Worm (Caenorhabditis elegans) whole organism, early embryonic: Measurements from ENCODE around the gene T01G5.8.
"Not testable (repeated sequence)": the region's sequence is repeated elsewhere in the genome, so short reads cannot be mapped to it uniquely, and the experiment has no call there.

Experiments used
- B0310.2 ChIP-seq: sonication (generic microtip); optimal IDR thresholded peaks from 2 replicates; lab custom pipeline; 2016; ENCODE audit warnings: mild to moderate bottlenecking, missing genetic modification characterization, missing compliant biosample characterization
- F13C5.2 ChIP-seq: sonication (generic microtip); optimal IDR thresholded peaks from 2 replicates; lab custom pipeline; 2017; ENCODE audit warnings: mild to moderate bottlenecking, missing genetic modification characterization, inconsistent platforms, missing compliant biosample characterization
- aly-1 ChIP-seq: sonication (generic microtip); optimal IDR thresholded peaks from 2 replicates; lab custom pipeline; 2016; ENCODE audit warnings: missing genetic modification characterization, missing compliant biosample characterization
- ama-1 ChIP-seq: fragments of 150-350 bp; optimal IDR thresholded peaks from 2 replicates; lab custom pipeline; 2014
- ceh-13 ChIP-seq: fragments of 200-800 bp; sonication (Bioruptor generic); optimal IDR thresholded peaks from 2 replicates; lab custom pipeline; 2018; ENCODE audit warnings: mild to moderate bottlenecking, missing genetic modification characterization, missing compliant biosample characterization
- ceh-36 ChIP-seq: sonication (generic microtip); optimal IDR thresholded peaks from 2 replicates; lab custom pipeline; 2016; ENCODE audit warnings: missing genetic modification characterization, inconsistent platforms, missing compliant biosample characterization
- ets-7 ChIP-seq: sonication (generic microtip); optimal IDR thresholded peaks from 2 replicates; lab custom pipeline; 2016; ENCODE audit warnings: missing genotype, missing genetic modification characterization, missing compliant biosample characterization
- flt-1 ChIP-seq: fragments of 200-800 bp; sonication (Bioruptor generic); IDR thresholded peaks from 2 replicates; pipeline ENCODE4 v1.3.6; 2022; ENCODE audit warnings: missing genetic modification characterization, missing compliant biosample characterization
- hmbx-1 ChIP-seq: sonication (generic microtip); optimal IDR thresholded peaks from 2 replicates; lab custom pipeline; 2016; ENCODE audit warnings: mild to moderate bottlenecking, missing genetic modification characterization, missing compliant biosample characterization
- hmg-4 ChIP-seq: fragments of 200-800 bp; sonication (Bioruptor generic); optimal IDR thresholded peaks from 2 replicates; lab custom pipeline; 2018; ENCODE audit warnings: mild to moderate bottlenecking, missing genetic modification characterization, missing compliant biosample characterization
- hnd-1 ChIP-seq: sonication (generic microtip); optimal IDR thresholded peaks from 2 replicates; lab custom pipeline; 2016; ENCODE audit warnings: missing genetic modification characterization, missing compliant biosample characterization
- pes-1 ChIP-seq: fragments of 200-800 bp; sonication (Bioruptor generic); IDR thresholded peaks from 2 replicates; pipeline ENCODE4 v1.3.6; 2022; ENCODE audit warnings: missing genetic modification reagents, missing genetic modification characterization, missing compliant biosample characterization
- scrt-1 ChIP-seq: fragments of 200-800 bp; sonication (Bioruptor generic); IDR thresholded peaks from 2 replicates; pipeline ENCODE4 v1.3.6; 2022; ENCODE audit warnings: missing genetic modification characterization, missing compliant biosample characterization
- sea-1 ChIP-seq: fragments of 200-800 bp; sonication (Bioruptor generic); conservative IDR thresholded peaks from 2 replicates; pipeline ENCODE4 v1.3.6; 2022; ENCODE audit warnings: missing genetic modification characterization, missing compliant biosample characterization
- tbx-11 ChIP-seq: fragments of 200-800 bp; sonication (Bioruptor generic); IDR thresholded peaks from 2 replicates; pipeline ENCODE4 v1.3.6; 2022; ENCODE audit warnings: missing genetic modification characterization, missing compliant biosample characterization
- tbx-37 ChIP-seq: fragments of 200-800 bp; sonication (Bioruptor generic); conservative IDR thresholded peaks from 2 replicates; pipeline ENCODE4 v1.3.6; 2022; ENCODE audit warnings: missing genetic modification reagents, missing genetic modification characterization, missing compliant biosample characterization
- tra-4 ChIP-seq: sonication (generic microtip); optimal IDR thresholded peaks from 2 replicates; lab custom pipeline; 2017; ENCODE audit warnings: missing genetic modification characterization, missing compliant biosample characterization

T01G5.8 gene

ce11 chrV:15115968-15116367 lies at the start of gene T01G5.8:
TSS of gene T01G5.8 (plus strand) at chrV:15116268.
- not testable (repeated sequence) for TF ChIP-seq sea-1; F13C5.2; ceh-13 (GFP tag; lab: Kevin White, UChicago)

ce11 chrV:15067165-15067564 lies 48.9 kb upstream of the T01G5.8 start, which contains the start of gene C25D7.10:
TSS of gene C25D7.10 (plus strand) at chrV:15067465.
- TF ChIP-seq hmbx-1 (tag; lab: Kevin White, UChicago) (no peak), tbx-11 (GFP tag; lab: Robert Waterston, UW) (no peak), tbx-37 (GFP tag; lab: Robert Waterston, UW) (no peak), scrt-1 (no peak), sea-1 (no peak), flt-1 (GFP tag; lab: Robert Waterston, UW) (no peak), pes-1 (GFP tag; lab: Robert Waterston, UW) (no peak), F13C5.2 (no peak), ets-7 (tag; lab: Kevin White, UChicago) (no peak), ceh-36 (tag; lab: Kevin White, UChicago) (no peak), B0310.2 (tag; lab: Kevin White, UChicago) (no peak), ceh-13 (GFP tag; lab: Kevin White, UChicago) (no peak), aly-1 (tag; lab: Kevin White, UChicago) (no peak)

ce11 chrV:15068378-15068777 lies 47.7 kb upstream of the T01G5.8 start, which contains the start of gene dnj-3:
TSS of gene dnj-3 (plus strand) at chrV:15068678.
- TF ChIP-seq sea-1: no peak
- TF ChIP-seq ceh-13 (GFP tag; lab: Kevin White, UChicago): no peak
- no peak for TF ChIP-seq flt-1 (GFP tag; lab: Robert Waterston, UW)
- TF ChIP-seq aly-1 (tag; lab: Kevin White, UChicago): no peak
- no peak for TF ChIP-seq tbx-37 (GFP tag; lab: Robert Waterston, UW)
- no peak for TF ChIP-seq ama-1 (lab: Kevin White, UChicago)
- no peak for TF ChIP-seq pes-1 (GFP tag; lab: Robert Waterston, UW)
- no peak for TF ChIP-seq hmg-4 (GFP tag; lab: Kevin White, UChicago)
- TF ChIP-seq scrt-1: no peak
- no peak for TF ChIP-seq ets-7 (tag; lab: Kevin White, UChicago)

ce11 chrV:15069435-15069985 lies 46.6 kb upstream of the T01G5.8 start:
- TF ChIP-seq hmg-4 (GFP tag; lab: Kevin White, UChicago) (no peak), B0310.2 (tag; lab: Kevin White, UChicago) (no peak), aly-1 (tag; lab: Kevin White, UChicago) (no peak), ceh-36 (tag; lab: Kevin White, UChicago) (no peak), pes-1 (GFP tag; lab: Robert Waterston, UW) (no peak), F13C5.2 (no peak)

ce11 chrV:15071015-15071810 lies 44.9 kb upstream of the T01G5.8 start, which contains the start of gene unc-76:
TSS of gene unc-76 (plus strand) at chrV:15071760.
- TF ChIP-seq pes-1 (GFP tag; lab: Robert Waterston, UW): no peak
- TF ChIP-seq hmbx-1 (tag; lab: Kevin White, UChicago): no peak
- TF ChIP-seq aly-1 (tag; lab: Kevin White, UChicago): peak; percentile 14
- no peak for TF ChIP-seq tra-4 (tag; lab: Kevin White, UChicago)
- no peak for TF ChIP-seq tbx-11 (GFP tag; lab: Robert Waterston, UW)
- TF ChIP-seq flt-1 (GFP tag; lab: Robert Waterston, UW): no peak
- TF ChIP-seq hmg-4 (GFP tag; lab: Kevin White, UChicago): peak; percentile 53
- TF ChIP-seq F13C5.2: no peak
- TF ChIP-seq ceh-13 (GFP tag; lab: Kevin White, UChicago): no peak
- no peak for TF ChIP-seq ceh-36 (tag; lab: Kevin White, UChicago)

- no peak for TF ChIP-seq ama-1 (lab: Kevin White, UChicago)
- TF ChIP-seq tbx-11 (GFP tag; lab: Robert Waterston, UW): 0 out of 2 replicates have a peak, but pooled peaks have one; percentile 24
- TF ChIP-seq scrt-1: no peak
Observed at ce11 chrV:15072738-15073137, 43.3 kb upstream of the T01G5.8 start.

ce11 chrV:15074907-15075306 lies 41.2 kb upstream of the T01G5.8 start:
- TF ChIP-seq pes-1 (GFP tag; lab: Robert Waterston, UW) (no peak), ets-7 (tag; lab: Kevin White, UChicago) (no peak), hmbx-1 (tag; lab: Kevin White, UChicago) (no peak), F13C5.2 (no peak), ceh-36 (tag; lab: Kevin White, UChicago) (no peak), scrt-1 (no peak), sea-1 (no peak), hnd-1 (no peak), flt-1 (GFP tag; lab: Robert Waterston, UW) (no peak), hmg-4 (GFP tag; lab: Kevin White, UChicago) (no peak)

ce11 chrV:15078560-15078959 lies 37.5 kb upstream of the T01G5.8 start:
- TF ChIP-seq flt-1 (GFP tag; lab: Robert Waterston, UW) (no peak), hmg-4 (GFP tag; lab: Kevin White, UChicago) (no peak), ceh-13 (GFP tag; lab: Kevin White, UChicago) (no peak), ets-7 (tag; lab: Kevin White, UChicago) (no peak), B0310.2 (tag; lab: Kevin White, UChicago) (no peak), sea-1 (no peak), tra-4 (tag; lab: Kevin White, UChicago) (no peak), ama-1 (lab: Kevin White, UChicago) (no peak), hnd-1 (no peak), tbx-37 (GFP tag; lab: Robert Waterston, UW) (no peak)
